Fruit fly (Drosophila melanogaster): ENCODE results near the gene CG31642.
A peak's percentile ranks its signal among the peaks of the same experiment; 100 is the strongest.

CG31642 gene

DNA sequence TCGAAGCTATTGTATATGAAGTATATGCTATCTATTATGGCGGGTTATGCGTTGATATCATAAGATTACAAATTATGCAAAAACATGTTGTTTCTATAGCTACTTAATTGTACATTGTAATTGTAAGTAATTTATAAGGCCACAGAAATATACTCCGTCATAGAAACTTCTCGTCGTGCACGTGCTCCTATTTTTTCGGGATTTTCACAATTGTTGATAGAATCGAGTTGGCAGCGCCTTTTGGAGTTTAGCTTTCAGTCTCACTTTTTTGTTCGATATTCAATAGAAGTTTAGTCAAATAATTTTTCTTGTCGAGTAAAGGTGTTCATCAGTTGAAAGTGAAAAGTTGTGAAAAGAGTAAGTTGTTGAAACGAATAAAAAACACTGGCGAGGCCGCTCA is at the start of gene CG31642:
Gene CG31642 (plus strand): TSS at position 301 of the 400 bp plus-strand sequence.
- TF ChIP-seq ovo (GFP tag; optimal IDR thresholded peaks at IDR 0.05): no peak
- TF ChIP-seq bab1 (GFP tag; optimal IDR thresholded peaks at IDR 0.05): no peak
- no peak for TF ChIP-seq CG5204 (GFP tag; optimal IDR thresholded peaks at IDR 0.05)
- TF ChIP-seq pad (GFP tag; optimal IDR thresholded peaks at IDR 0.05): no peak

dm6 chr2L:6068544-6069251 is 49.6 kb upstream of the CG31642 start, which contains the start of the genes CG9150 and Pfdn1:
CG9150 (minus strand) TSS chr2L:6068594.
Pfdn1 (plus strand) TSS chr2L:6069079.
- peak; percentile 66 for TF ChIP-seq bab1 (GFP tag; optimal IDR thresholded peaks at IDR 0.05)
- no peak for TF ChIP-seq toe (GFP tag; optimal IDR thresholded peaks at IDR 0.05)
- no peak for TF ChIP-seq kay (GFP tag; ENCODE audit: borderline replicate concordance)
- no peak for TF ChIP-seq pad (GFP tag; optimal IDR thresholded peaks at IDR 0.05)
- TF ChIP-seq cic (GFP tag; optimal IDR thresholded peaks at IDR 0.05): no peak
- peak; percentile 66 for TF ChIP-seq Mnt (GFP tag; optimal IDR thresholded peaks at IDR 0.05)
- peak; percentile 16 for TF ChIP-seq tj (GFP tag; optimal IDR thresholded peaks at IDR 0.05)
- peak; percentile 22 for TF ChIP-seq CG7101 (tag; optimal IDR thresholded peaks at IDR 0.05)
- TF ChIP-seq CG14711 (tag; optimal IDR thresholded peaks at IDR 0.05): no peak
- TF ChIP-seq CG5204 (GFP tag; optimal IDR thresholded peaks at IDR 0.05): no peak
- no peak for TF ChIP-seq cnc (optimal IDR thresholded peaks at IDR 0.05)

DNA sequence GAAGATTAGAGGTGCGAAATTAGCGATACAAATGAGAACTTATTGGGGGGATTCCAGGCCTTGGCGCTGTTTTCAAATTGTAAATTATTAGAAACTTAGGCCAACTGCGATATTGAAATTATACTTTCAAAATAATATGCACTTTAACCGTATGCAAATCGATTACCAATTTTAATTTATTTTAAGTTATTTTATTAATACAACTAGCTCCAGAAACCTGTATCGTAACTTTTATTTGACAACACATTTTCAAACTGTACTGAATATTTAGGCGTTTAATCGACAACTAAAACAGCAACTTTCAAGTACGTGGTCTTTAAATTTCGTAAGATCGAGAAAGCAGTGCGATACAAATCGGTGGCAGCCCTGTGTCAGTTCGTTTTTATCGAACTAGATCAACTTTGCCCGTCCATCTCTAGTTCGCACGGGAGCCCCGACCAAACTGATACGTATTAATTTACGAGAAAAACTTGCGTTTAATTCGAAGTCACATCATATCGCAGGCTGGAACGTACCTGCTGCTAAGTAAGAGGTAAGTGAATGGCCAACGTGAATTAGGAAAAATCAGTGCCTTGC is 47.6 kb upstream of the CG31642 start, which contains the start of the genes CG9154 and Kr-h2:
Gene CG9154 (minus strand): TSS at position 31 of the 576 bp plus-strand sequence.
Gene Kr-h2 (plus strand): TSS at position 335 of the 576 bp plus-strand sequence.
- peak; percentile 70 for TF ChIP-seq CG14711 (tag; optimal IDR thresholded peaks at IDR 0.05)
- TF ChIP-seq bab1 (GFP tag; optimal IDR thresholded peaks at IDR 0.05): peak; percentile 36
- peak; percentile 56 for TF ChIP-seq CG1620 (GFP tag; optimal IDR thresholded peaks at IDR 0.05)
- peak; percentile 35 for TF ChIP-seq ovo (GFP tag; optimal IDR thresholded peaks at IDR 0.05)
- peak; percentile 53 for TF ChIP-seq CG33017 (tag; optimal IDR thresholded peaks at IDR 0.05)
- TF ChIP-seq Hr96 (GFP tag; optimal IDR thresholded peaks at IDR 0.05): no peak
- TF ChIP-seq cic (GFP tag; optimal IDR thresholded peaks at IDR 0.05): peak; percentile 14
- no peak for TF ChIP-seq kay (GFP tag; ENCODE audit: borderline replicate concordance)
- peak; percentile 42 for TF ChIP-seq pad (GFP tag; optimal IDR thresholded peaks at IDR 0.05)
- TF ChIP-seq toe (GFP tag; optimal IDR thresholded peaks at IDR 0.05): peak; percentile 85
- peak; percentile 68 for TF ChIP-seq CG7101 (tag; optimal IDR thresholded peaks at IDR 0.05)
- peak; percentile 60 for TF ChIP-seq CG12768 (GFP tag; optimal IDR thresholded peaks at IDR 0.05)
- no peak for TF ChIP-seq cnc (optimal IDR thresholded peaks at IDR 0.05)
- TF ChIP-seq Clk (GFP tag; optimal IDR thresholded peaks at IDR 0.05): peak; percentile 44
- TF ChIP-seq CG7045 (GFP tag; optimal IDR thresholded peaks at IDR 0.05): peak; percentile 74
- TF ChIP-seq CG5204 (GFP tag; optimal IDR thresholded peaks at IDR 0.05): no peak
- TF ChIP-seq Crg-1 (GFP tag; optimal IDR thresholded peaks at IDR 0.05): no peak
- peak; percentile 82 for TF ChIP-seq CG11617 (GFP tag; optimal IDR thresholded peaks at IDR 0.05)
- peak; percentile 64 for TF ChIP-seq Mnt (GFP tag; optimal IDR thresholded peaks at IDR 0.05)
- peak; percentile 39 for TF ChIP-seq tj (GFP tag; optimal IDR thresholded peaks at IDR 0.05)

dm6 chr2L:6072124-6072523 is 46.2 kb upstream of the CG31642 start:
- TF ChIP-seq cic (GFP tag; optimal IDR thresholded peaks at IDR 0.05) (no peak), cnc (optimal IDR thresholded peaks at IDR 0.05) (no peak), CG33017 (tag; optimal IDR thresholded peaks at IDR 0.05) (no peak), Crg-1 (GFP tag; optimal IDR thresholded peaks at IDR 0.05) (no peak), kay (GFP tag; ENCODE audit: borderline replicate concordance) (no peak), Hr96 (GFP tag; optimal IDR thresholded peaks at IDR 0.05) (no peak), tj (GFP tag; optimal IDR thresholded peaks at IDR 0.05) (no peak), CG7045 (GFP tag; optimal IDR thresholded peaks at IDR 0.05) (no peak), ovo (GFP tag; optimal IDR thresholded peaks at IDR 0.05) (no peak), CG12768 (GFP tag; optimal IDR thresholded peaks at IDR 0.05) (no peak), CG5204 (GFP tag; optimal IDR thresholded peaks at IDR 0.05) (no peak), CG11617 (GFP tag; optimal IDR thresholded peaks at IDR 0.05) (no peak), CG7101 (tag; optimal IDR thresholded peaks at IDR 0.05) (no peak), toe (GFP tag; optimal IDR thresholded peaks at IDR 0.05) (no peak), CG1620 (GFP tag; optimal IDR thresholded peaks at IDR 0.05) (no peak), Mnt (GFP tag; optimal IDR thresholded peaks at IDR 0.05) (no peak), pad (GFP tag; optimal IDR thresholded peaks at IDR 0.05) (no peak), Clk (GFP tag; optimal IDR thresholded peaks at IDR 0.05) (no peak), bab1 (GFP tag; optimal IDR thresholded peaks at IDR 0.05) (no peak), CG14711 (tag; optimal IDR thresholded peaks at IDR 0.05) (no peak)

DNA sequence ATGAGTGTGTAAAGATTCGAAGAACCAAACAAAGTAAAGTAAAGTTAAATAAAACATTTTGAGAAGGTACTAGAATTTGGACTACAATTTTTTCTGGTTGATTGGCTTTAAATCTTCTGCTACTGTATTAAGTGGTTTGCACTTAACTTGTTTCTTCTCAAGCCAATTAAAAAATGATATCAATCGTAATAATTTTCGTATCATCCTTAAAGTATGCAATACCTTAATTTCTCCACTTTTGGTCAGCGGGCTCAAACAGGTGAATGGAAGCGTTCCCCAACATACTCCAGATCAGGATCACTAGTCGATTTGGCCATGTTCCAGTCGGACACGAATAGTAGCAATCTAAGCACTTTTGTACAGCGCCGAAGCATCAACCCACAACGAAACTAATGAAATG is 44.4 kb upstream of the CG31642 start:
- TF ChIP-seq ovo (GFP tag; optimal IDR thresholded peaks at IDR 0.05) (no peak), bab1 (GFP tag; optimal IDR thresholded peaks at IDR 0.05) (no peak), kay (GFP tag; ENCODE audit: borderline replicate concordance) (no peak), Mnt (GFP tag; optimal IDR thresholded peaks at IDR 0.05) (no peak), CG33017 (tag; optimal IDR thresholded peaks at IDR 0.05) (no peak), cic (GFP tag; optimal IDR thresholded peaks at IDR 0.05) (no peak), Hr96 (GFP tag; optimal IDR thresholded peaks at IDR 0.05) (no peak), pad (GFP tag; optimal IDR thresholded peaks at IDR 0.05) (no peak), CG1620 (GFP tag; optimal IDR thresholded peaks at IDR 0.05) (no peak), CG7101 (tag; optimal IDR thresholded peaks at IDR 0.05) (no peak), CG12768 (GFP tag; optimal IDR thresholded peaks at IDR 0.05) (no peak), CG11617 (GFP tag; optimal IDR thresholded peaks at IDR 0.05) (no peak), cnc (optimal IDR thresholded peaks at IDR 0.05) (no peak), toe (GFP tag; optimal IDR thresholded peaks at IDR 0.05) (no peak), Clk (GFP tag; optimal IDR thresholded peaks at IDR 0.05) (no peak), tj (GFP tag; optimal IDR thresholded peaks at IDR 0.05) (no peak)
